Worm (Caenorhabditis elegans): ENCODE measurements around the gene epg-3.
A peak's percentile ranks its signal among the peaks of the same experiment; 100 is the strongest.

epg-3 gene

ce11 chrIII:12951362-12952228, 17.1 kb downstream of the epg-3 start, which contains the start of gene Y39E4A.1:
Gene Y39E4A.1, plus strand, starts transcription at chrIII:12951412.
- TF ChIP-seq R02D3.7 (tag; optimal IDR thresholded peaks at IDR 0.05), result no peak
- no peak for TF ChIP-seq ZK546.5 (tag; optimal IDR thresholded peaks at IDR 0.05)
- TF ChIP-seq fos-1 (tag; optimal IDR thresholded peaks at IDR 0.05), result no peak
- no peak for TF ChIP-seq dmd-4 (tag; optimal IDR thresholded peaks at IDR 0.05)
- no peak for TF ChIP-seq skn-1 (tag; optimal IDR thresholded peaks at IDR 0.05)

ce11 chrIII:12952615-12953014, 18.1 kb downstream of the epg-3 start:
- TF ChIP-seq sem-4 (tag; optimal IDR thresholded peaks at IDR 0.05) (no peak), nhr-6 (tag; optimal IDR thresholded peaks at IDR 0.05) (no peak), peb-1 (tag; optimal IDR thresholded peaks at IDR 0.05) (no peak), nhr-129 (tag; optimal IDR thresholded peaks at IDR 0.05) (no peak), nhr-25 (tag; optimal IDR thresholded peaks at IDR 0.05) (no peak), nhr-11 (tag; optimal IDR thresholded peaks at IDR 0.05) (no peak), sma-3 (GFP tag; optimal IDR thresholded peaks at IDR 0.05) (no peak), nhr-10 (tag; optimal IDR thresholded peaks at IDR 0.05) (no peak), nhr-12 (tag; optimal IDR thresholded peaks at IDR 0.05) (no peak)

ce11 chrIII:12959286-12959685, 24.8 kb downstream of the epg-3 start:
- peak; percentile 11 for TF ChIP-seq blmp-1 (tag; optimal IDR thresholded peaks at IDR 0.05; ENCODE audit: insufficient read depth)
- no peak for TF ChIP-seq lin-39 (tag; optimal IDR thresholded peaks at IDR 0.05)
- TF ChIP-seq fos-1 (tag; optimal IDR thresholded peaks at IDR 0.05), result peak; percentile 85
- peak; percentile 28 for TF ChIP-seq sma-9 (GFP tag; optimal IDR thresholded peaks at IDR 0.05)
- no peak for TF ChIP-seq sma-9 (tag; optimal IDR thresholded peaks at IDR 0.05)
- peak; percentile 35 for TF ChIP-seq crh-2 (tag; optimal IDR thresholded peaks at IDR 0.05)
- TF ChIP-seq gmeb-1 (tag; optimal IDR thresholded peaks at IDR 0.05), result peak; percentile 33
- TF ChIP-seq mbf-1 (tag; optimal IDR thresholded peaks at IDR 0.05), result no peak
- TF ChIP-seq mdl-1 (tag; optimal IDR thresholded peaks at IDR 0.05), result no peak

ce11 chrIII:12960705-12961104, 26.2 kb downstream of the epg-3 start:
- TF ChIP-seq crh-2 (tag; optimal IDR thresholded peaks at IDR 0.05) (no peak), mdl-1 (tag; optimal IDR thresholded peaks at IDR 0.05) (no peak), fos-1 (tag; optimal IDR thresholded peaks at IDR 0.05) (peak; percentile 69), ama-1 (optimal IDR thresholded peaks at IDR 0.05) (no peak), peb-1 (tag; optimal IDR thresholded peaks at IDR 0.05) (no peak)

- no peak for TF ChIP-seq elt-1 (tag; optimal IDR thresholded peaks at IDR 0.05)
- no peak for TF ChIP-seq F13H6.1 (tag; optimal IDR thresholded peaks at IDR 0.05)
- no peak for TF ChIP-seq mdl-1 (tag; optimal IDR thresholded peaks at IDR 0.05)
- TF ChIP-seq fos-1 (tag; optimal IDR thresholded peaks at IDR 0.05), result no peak
- no peak for TF ChIP-seq nhr-6 (tag; optimal IDR thresholded peaks at IDR 0.05)
- no peak for TF ChIP-seq nhr-11 (tag; optimal IDR thresholded peaks at IDR 0.05)
Measured at ce11 chrIII:12966895-12967294, 32.4 kb downstream of the epg-3 start, which contains the start of gene ttm-1. Gene ttm-1, minus strand, starts transcription at chrIII:12966995.

DNA sequence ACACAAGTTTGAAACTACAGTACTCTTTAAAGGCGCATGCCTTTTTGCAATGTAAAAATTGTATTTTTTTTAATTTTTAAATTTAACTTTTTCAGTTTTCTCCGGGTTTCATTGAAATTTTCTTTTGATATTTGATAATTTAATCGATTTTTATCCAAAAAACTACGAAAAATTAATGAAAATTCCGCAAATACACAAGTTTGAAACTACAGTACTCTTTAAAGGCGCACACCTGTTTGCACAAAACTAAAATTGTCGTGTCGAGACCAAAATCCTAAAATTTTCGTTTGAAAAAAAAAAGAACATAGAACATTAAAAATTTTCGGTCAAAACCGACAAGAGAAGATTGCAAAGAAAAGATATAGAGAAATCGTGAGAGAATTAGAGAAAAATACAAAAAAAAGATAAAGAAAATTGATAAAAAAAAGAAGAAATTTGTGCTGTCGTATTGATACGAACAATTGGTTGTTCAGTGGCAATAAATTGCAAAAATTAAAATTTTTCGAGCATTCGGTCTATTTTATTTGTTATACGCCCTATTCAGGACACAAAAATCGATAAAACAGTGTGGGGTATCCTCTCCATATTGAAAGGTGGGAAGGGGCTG, 33.0 kb downstream of the epg-3 start:
- TF ChIP-seq nhr-23 (tag; optimal IDR thresholded peaks at IDR 0.05) (no peak), elt-3 (tag; optimal IDR thresholded peaks at IDR 0.05) (no peak), C34F6.9 (tag; optimal IDR thresholded peaks at IDR 0.05) (peak; percentile 3), gmeb-1 (tag; optimal IDR thresholded peaks at IDR 0.05) (peak; percentile 25), crh-2 (tag; optimal IDR thresholded peaks at IDR 0.05) (peak; percentile 40), nhr-21 (tag; optimal IDR thresholded peaks at IDR 0.05) (peak; percentile 3), nhr-129 (tag; optimal IDR thresholded peaks at IDR 0.05) (no peak), skn-1 (tag; optimal IDR thresholded peaks at IDR 0.05) (no peak), lsy-2 (tag; optimal IDR thresholded peaks at IDR 0.05) (peak in 1 of 2 experiments; percentile 12), fos-1 (tag; optimal IDR thresholded peaks at IDR 0.05) (peak; percentile 83)

Data from whole organism, L2 larva.